Worm (Caenorhabditis elegans) whole organism, midembryonic: ENCODE data around the gene srw-41.

Experiments
- T22C8.4 ChIP-seq: fragments of 200-800 bp; sonication (Bioruptor generic); IDR thresholded peaks from 2 replicates; pipeline ENCODE4 v1.3.6; 2022; ENCODE audit warnings: missing genetic modification characterization, missing compliant biosample characterization
- cog-1 ChIP-seq: sonication (generic microtip); optimal IDR thresholded peaks from 2 replicates; lab custom pipeline; 2016; ENCODE audit warnings: missing genetic modification characterization, missing compliant biosample characterization
- flt-1 ChIP-seq: fragments of 200-800 bp; sonication (Bioruptor generic); IDR thresholded peaks from 2 replicates; pipeline ENCODE4 v1.3.6; 2022; ENCODE audit warnings: missing genetic modification characterization, missing compliant biosample characterization
- klf-2 ChIP-seq: fragments of 200-800 bp; sonication (Bioruptor generic); conservative IDR thresholded peaks from 2 replicates; pipeline ENCODE4 v1.3.6; 2022; ENCODE audit warnings: missing genetic modification reagents, missing genetic modification characterization, missing compliant biosample characterization
- med-1 ChIP-seq: sonication (generic microtip); optimal IDR thresholded peaks from 2 replicates; lab custom pipeline; 2017; ENCODE audit warnings: missing genetic modification characterization, mild to moderate bottlenecking, missing compliant biosample characterization, antibody characterized with exemption, missing genetic modification reagents; ENCODE audit not compliant: insufficient read depth
- ref-1 ChIP-seq: fragments of 200-800 bp; sonication (Bioruptor generic); conservative IDR thresholded peaks from 2 replicates; pipeline ENCODE4 v1.3.6; 2022; ENCODE audit warnings: missing genetic modification reagents, missing genetic modification characterization, missing compliant biosample characterization
- tab-1 ChIP-seq: fragments of 200-800 bp; sonication (Bioruptor generic); IDR thresholded peaks from 2 replicates; pipeline ENCODE4 v1.3.6; 2022; ENCODE audit warnings: missing genetic modification characterization, missing compliant biosample characterization
- ztf-23 ChIP-seq: fragments of 200-800 bp; sonication (Bioruptor generic); IDR thresholded peaks from 2 replicates; pipeline ENCODE4 v1.3.6; 2022; ENCODE audit warnings: missing genetic modification reagents, missing genetic modification characterization, missing compliant biosample characterization
- ztf-29 ChIP-seq: fragments of 200-800 bp; sonication (Bioruptor generic); IDR thresholded peaks from 2 replicates; pipeline ENCODE4 v1.3.6; 2022; ENCODE audit warnings: missing genetic modification reagents, missing genetic modification characterization, missing compliant biosample characterization

DNA sequence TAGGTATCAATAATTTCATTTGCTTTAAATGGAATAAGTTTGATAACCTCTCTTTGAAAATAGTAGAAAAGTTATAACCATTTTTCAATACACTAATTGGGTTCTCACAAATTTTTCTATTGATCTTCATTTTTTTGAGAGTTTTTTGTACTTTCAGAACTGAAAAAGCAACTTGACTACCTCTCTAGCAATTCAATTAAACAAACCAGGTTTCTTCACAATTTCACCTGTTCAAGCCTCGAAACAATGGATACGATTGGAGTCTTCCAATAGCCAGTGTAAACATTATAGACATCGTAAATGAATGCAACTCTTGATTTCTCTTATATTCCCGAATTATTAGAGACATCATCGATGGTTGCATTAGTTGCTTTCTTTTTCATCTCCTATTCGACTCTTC, 32.7 kb downstream of the srw-41 start, which contains the start of gene srz-99:
- TF ChIP-seq flt-1 (GFP tag; lab: Robert Waterston, UW) (no peak), tab-1 (GFP tag; lab: Robert Waterston, UW) (no peak), cog-1 (tag; lab: Kevin White, UChicago) (no peak), med-1 (GFP tag; lab: Kevin White, UChicago) (no peak), ref-1 (GFP tag; lab: Robert Waterston, UW) (no peak), T22C8.4 (GFP tag; lab: Robert Waterston, UW) (no peak), klf-2 (GFP tag; lab: Robert Waterston, UW) (no peak), ztf-23 (GFP tag; lab: Robert Waterston, UW) (no peak), ztf-29 (GFP tag; lab: Robert Waterston, UW) (no peak)
